Worm (Caenorhabditis elegans) whole organism, L1 larva: Measurements from ENCODE around the gene col-147.

Source experiments
- aly-2 ChIP-seq: fragments of 150-350 bp; optimal IDR thresholded peaks from 2 replicates; lab custom pipeline; 2014; ENCODE audit warnings: missing biosample characterization, missing genetic modification characterization
- ceh-63 ChIP-seq: fragments of 200-800 bp; sonication (Bioruptor generic); optimal IDR thresholded peaks from 2 replicates; lab custom pipeline; 2018; ENCODE audit warnings: mild to moderate bottlenecking, missing genetic modification characterization, missing compliant biosample characterization
- ces-1 ChIP-seq: fragments of 150-350 bp; optimal IDR thresholded peaks from 2 replicates; lab custom pipeline; 2014; ENCODE audit warnings: missing biosample characterization, missing genetic modification reagents, missing genetic modification characterization
- dsc-1 ChIP-seq: sonication (generic microtip); optimal IDR thresholded peaks from 2 replicates; lab custom pipeline; 2016; ENCODE audit warnings: mild to moderate bottlenecking, missing genetic modification characterization, missing compliant biosample characterization
- elt-2 ChIP-seq: sonication (generic microtip); optimal IDR thresholded peaks from 2 replicates; lab custom pipeline; 2016; ENCODE audit warnings: missing genetic modification characterization, mild to moderate bottlenecking, inconsistent platforms, missing compliant biosample characterization, missing genetic modification reagents
- fkh-4 ChIP-seq: sonication (generic microtip); optimal IDR thresholded peaks from 2 replicates; lab custom pipeline; 2016; ENCODE audit warnings: missing compliant biosample characterization, missing genetic modification characterization, borderline replicate concordance
- lin-35 ChIP-seq, 2 experiments: fragments of 150-350 bp; optimal IDR thresholded peaks; 2 replicates each; lab custom pipeline; 2014; ENCODE audit warnings: missing biosample characterization in 2 of 2, missing genetic modification characterization in 2 of 2, missing genetic modification reagents in 2 of 2
- nhr-76 ChIP-seq: sonication (generic microtip); optimal IDR thresholded peaks from 2 replicates; lab custom pipeline; 2017; ENCODE audit warnings: missing biosample characterization, missing genetic modification characterization
- pag-3 ChIP-seq: sonication (generic microtip); optimal IDR thresholded peaks from 2 replicates; lab custom pipeline; 2017; ENCODE audit warnings: missing genetic modification characterization, mild to moderate bottlenecking, missing compliant biosample characterization, antibody characterized with exemption, borderline replicate concordance; ENCODE audit not compliant: insufficient read depth
- pqm-1 ChIP-seq: sonication (generic microtip); optimal IDR thresholded peaks from 3 replicates; lab custom pipeline; 2017; ENCODE audit warnings: missing biosample characterization, missing genetic modification characterization
- snpc-4 ChIP-seq: fragments of 150-350 bp; optimal IDR thresholded peaks from 2 replicates; lab custom pipeline; 2014; ENCODE audit warnings: missing biosample characterization, missing genetic modification characterization
- unc-62 ChIP-seq: fragments of 150-350 bp; optimal IDR thresholded peaks from 2 replicates; lab custom pipeline; 2014; ENCODE audit warnings: missing biosample characterization, missing genetic modification reagents, missing genetic modification characterization

DNA sequence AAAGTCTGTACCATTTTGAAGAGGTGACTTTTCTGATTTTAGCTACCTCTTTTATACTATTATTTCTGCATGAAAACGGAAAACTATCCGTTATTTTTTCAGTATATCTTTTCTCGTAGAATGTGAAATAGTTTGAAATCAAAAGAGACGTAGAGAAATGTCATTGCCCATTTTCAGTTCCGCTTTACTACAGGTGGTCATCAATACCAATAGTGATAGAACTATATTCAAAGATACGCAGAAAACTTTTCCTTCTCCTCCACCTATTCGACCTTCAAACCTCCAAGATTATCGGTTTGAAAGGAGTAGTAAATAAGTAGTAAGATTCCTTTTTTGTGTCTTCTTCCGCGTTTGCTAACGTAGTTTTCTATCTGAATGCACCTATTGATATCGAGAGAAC lies at the start of gene col-147:
- TF ChIP-seq nhr-76 (tag; lab: Kevin White, UChicago) (no peak), aly-2 (tag; lab: Kevin White, UChicago) (no peak), snpc-4 (tag; lab: Kevin White, UChicago) (no peak), pag-3 (tag; lab: Kevin White, UChicago) (no peak), unc-62 (GFP tag; lab: Kevin White, UChicago) (no peak), ces-1 (no peak), fkh-4 (tag; lab: Kevin White, UChicago) (no peak), elt-2 (tag; lab: Kevin White, UChicago) (no peak), dsc-1 (tag; lab: Kevin White, UChicago) (no peak), ceh-63 (GFP tag; lab: Kevin White, UChicago) (no peak), lin-35 (GFP tag; optimal IDR thresholded peaks at IDR 0.05; lab: Kevin White, UChicago) (peak in 1 of 2 experiments; percentile 43), pqm-1 (tag; lab: Kevin White, UChicago) (no peak)
